Worm (Caenorhabditis elegans): ENCODE results near the gene cft-1.

- TF ChIP-seq ama-1 (optimal IDR thresholded peaks at IDR 0.05) = no peak
- no peak for TF ChIP-seq sem-4 (tag; optimal IDR thresholded peaks at IDR 0.05)
- TF ChIP-seq ztf-11 (tag; optimal IDR thresholded peaks at IDR 0.05) = no peak
- no peak for TF ChIP-seq nhr-10 (tag; optimal IDR thresholded peaks at IDR 0.05)
- TF ChIP-seq skn-1 (tag; optimal IDR thresholded peaks at IDR 0.05) = no peak
- TF ChIP-seq nhr-23 (tag; optimal IDR thresholded peaks at IDR 0.05) = no peak
- no peak for TF ChIP-seq unc-55 (GFP tag; optimal IDR thresholded peaks at IDR 0.05)
- TF ChIP-seq mab-5 (tag; optimal IDR thresholded peaks at IDR 0.05) = no peak
- TF ChIP-seq C34F6.9 (tag; optimal IDR thresholded peaks at IDR 0.05) = no peak
- TF ChIP-seq peb-1 (tag; optimal IDR thresholded peaks at IDR 0.05) = no peak
- no peak for TF ChIP-seq nhr-21 (tag; optimal IDR thresholded peaks at IDR 0.05)
- no peak for TF ChIP-seq blmp-1 (tag; optimal IDR thresholded peaks at IDR 0.05; ENCODE audit: insufficient read depth)
- TF ChIP-seq Y55F3AM.14 (GFP tag; optimal IDR thresholded peaks at IDR 0.05) = no peak
- no peak for TF ChIP-seq ztf-4 (tag; optimal IDR thresholded peaks at IDR 0.05)
Measured at ce11 chrV:5533755-5534154, 4.8 kb upstream of the cft-1 start, which contains the start of gene grl-1.

Measured in whole organism, L2 larva.